Fruit fly (Drosophila melanogaster) whole organism, embryonic: ENCODE data around the gene CG7519.

Experiments
- Ada2b ChIP-seq: fragments of 200-800 bp; sonication (Bioruptor generic); IDR thresholded peaks from 2 replicates; pipeline ENCODE4 v1.3.6; 2022; ENCODE audit warnings: missing biosample characterization, missing genetic modification characterization
- B-H1 ChIP-seq: fragments of 200-800 bp; sonication (Bioruptor generic); IDR thresholded peaks from 3 replicates; pipeline ENCODE4 v1.3.6; 2022; ENCODE audit warnings: missing biosample characterization, missing genetic modification characterization
- CG10209 ChIP-seq: fragments of 200-800 bp; sonication (Bioruptor generic); optimal IDR thresholded peaks from 3 replicates; lab custom pipeline; 2017; ENCODE audit warnings: missing biosample characterization, mild to moderate bottlenecking, missing genetic modification characterization, missing genetic modification reagents
- CG10543 ChIP-seq: fragments of 200-800 bp; sonication (Bioruptor generic); optimal IDR thresholded peaks from 3 replicates; lab custom pipeline; 2017; ENCODE audit warnings: missing biosample characterization, mild to moderate bottlenecking, missing genetic modification characterization, moderate library complexity
- CG10979 ChIP-seq: fragments of 200-800 bp; sonication (Bioruptor generic); optimal IDR thresholded peaks from 2 replicates; lab custom pipeline; 2018; ENCODE audit warnings: missing biosample characterization, mild to moderate bottlenecking, missing genetic modification characterization, moderate library complexity
- CG11560 ChIP-seq: fragments of 200-800 bp; sonication (Bioruptor generic); IDR thresholded peaks from 3 replicates; pipeline ENCODE4 v1.3.6; 2022; ENCODE audit warnings: missing biosample characterization, missing genetic modification characterization
- CG12219 ChIP-seq: fragments of 200-800 bp; sonication (Bioruptor generic); optimal IDR thresholded peaks from 3 replicates; lab custom pipeline; 2018; ENCODE audit warnings: missing biosample characterization, mild to moderate bottlenecking, missing genetic modification characterization
- CG12744 ChIP-seq: fragments of 200-800 bp; sonication (Bioruptor generic); optimal IDR thresholded peaks from 2 replicates; lab custom pipeline; 2016; ENCODE audit warnings: missing biosample characterization, missing genetic modification characterization
- CG16779 ChIP-seq: fragments of 200-800 bp; sonication (Bioruptor generic); IDR thresholded peaks from 2 replicates; pipeline ENCODE4 v1.3.6; 2022; ENCODE audit warnings: missing biosample characterization, missing genetic modification characterization
- CG17328 ChIP-seq: fragments of 200-800 bp; sonication (Bioruptor generic); IDR thresholded peaks from 2 replicates; pipeline ENCODE4 v1.3.6; 2022; ENCODE audit warnings: missing biosample characterization, missing genetic modification characterization
- CG17361 ChIP-seq: fragments of 200-800 bp; sonication (Bioruptor generic); IDR thresholded peaks from 3 replicates; pipeline ENCODE4 v1.3.6; 2022; ENCODE audit warnings: missing biosample characterization, missing genetic modification characterization
- CG3065 ChIP-seq: fragments of 200-800 bp; sonication (Bioruptor generic); optimal IDR thresholded peaks from 2 replicates; lab custom pipeline; 2016; ENCODE audit warnings: missing biosample characterization, missing genetic modification characterization
- CG4360 ChIP-seq: fragments of 200-800 bp; sonication (Bioruptor generic); IDR thresholded peaks from 2 replicates; pipeline ENCODE4 v1.3.6; 2022; ENCODE audit warnings: missing biosample characterization, missing genetic modification characterization
- CG4730 ChIP-seq: fragments of 200-800 bp; sonication (Bioruptor generic); IDR thresholded peaks from 2 replicates; pipeline ENCODE4 v1.3.6; 2022; ENCODE audit warnings: missing biosample characterization, missing genetic modification characterization
- CG5953 ChIP-seq: fragments of 200-800 bp; sonication (Bioruptor generic); IDR thresholded peaks from 2 replicates; pipeline ENCODE4 v1.3.6; 2022; ENCODE audit warnings: missing biosample characterization, missing genetic modification characterization
- CG7987 ChIP-seq: fragments of 200-800 bp; sonication (Bioruptor generic); optimal IDR thresholded peaks from 2 replicates; lab custom pipeline; 2018; ENCODE audit warnings: missing biosample characterization, mild to moderate bottlenecking, missing genetic modification characterization, moderate library complexity
- CG8765 ChIP-seq: fragments of 200-800 bp; sonication (Bioruptor generic); IDR thresholded peaks from 2 replicates; pipeline ENCODE4 v1.3.6; 2022; ENCODE audit warnings: missing biosample characterization, missing genetic modification characterization
- CG9932 ChIP-seq: fragments of 200-800 bp; sonication (Bioruptor generic); IDR thresholded peaks from 2 replicates; pipeline ENCODE4 v1.3.6; 2022; ENCODE audit warnings: missing biosample characterization, missing genetic modification characterization
- Deaf1 ChIP-seq: fragments of 200-800 bp; optimal IDR thresholded peaks from 3 replicates; lab custom pipeline; 2019; ENCODE audit warnings: missing biosample characterization, mild to moderate bottlenecking, missing genetic modification characterization, moderate library complexity
- Doc2 ChIP-seq: fragments of 200-800 bp; sonication (Bioruptor generic); IDR thresholded peaks from 2 replicates; pipeline ENCODE4 v1.3.6; 2022; ENCODE audit warnings: missing biosample characterization, missing genetic modification characterization
- Drgx ChIP-seq: fragments of 200-800 bp; sonication (Bioruptor generic); IDR thresholded peaks from 2 replicates; pipeline ENCODE4 v1.3.6; 2022; ENCODE audit warnings: missing biosample characterization, missing genetic modification characterization
- Fer3 ChIP-seq: fragments of 200-800 bp; sonication (Bioruptor generic); optimal IDR thresholded peaks from 2 replicates; lab custom pipeline; 2018; ENCODE audit warnings: missing biosample characterization, mild to moderate bottlenecking, missing genetic modification characterization, moderate library complexity
- Hmx ChIP-seq: fragments of 200-800 bp; sonication (Bioruptor generic); optimal IDR thresholded peaks from 2 replicates; lab custom pipeline; 2016; ENCODE audit warnings: missing biosample characterization, missing genetic modification characterization
- Hr3 ChIP-seq: fragments of 200-800 bp; sonication (Bioruptor generic); optimal IDR thresholded peaks from 3 replicates; lab custom pipeline; 2016; ENCODE audit warnings: missing biosample characterization, missing genetic modification characterization
- Hr51 ChIP-seq, 2 experiments: fragments of 200-800 bp; sonication (Bioruptor generic); optimal IDR thresholded peaks; 2 replicates in 1 of 2; 3 replicates in 1 of 2; lab custom pipeline; 2016 to 2018; ENCODE audit warnings: missing biosample characterization in 2 of 2, missing genetic modification characterization in 2 of 2, mild to moderate bottlenecking in 1 of 2, moderate library complexity in 1 of 2
- Lhr ChIP-seq: fragments of 200-800 bp; sonication (Bioruptor generic); optimal IDR thresholded peaks from 3 replicates; lab custom pipeline; 2017; ENCODE audit warnings: mild to moderate bottlenecking, missing biosample characterization, missing genetic modification reagents, missing genetic modification characterization
- Myb ChIP-seq: fragments of 200-800 bp; sonication (Bioruptor generic); optimal IDR thresholded peaks from 2 replicates; lab custom pipeline; 2016; ENCODE audit warnings: missing biosample characterization, missing genetic modification characterization
- ap ChIP-seq: fragments of 200-800 bp; sonication (Bioruptor generic); IDR thresholded peaks from 2 replicates; pipeline ENCODE4 v1.3.6; 2022; ENCODE audit warnings: missing biosample characterization, missing genetic modification characterization
- az2 ChIP-seq: fragments of 200-800 bp; sonication (Bioruptor generic); optimal IDR thresholded peaks from 3 replicates; lab custom pipeline; 2016; ENCODE audit warnings: missing biosample characterization, missing genetic modification characterization
- dan ChIP-seq: fragments of 200-800 bp; sonication (Bioruptor generic); IDR thresholded peaks from 2 replicates; pipeline ENCODE4 v1.3.6; 2022; ENCODE audit warnings: missing biosample characterization, missing genetic modification characterization
- dmrt99B ChIP-seq: fragments of 200-800 bp; sonication (Bioruptor generic); optimal IDR thresholded peaks from 2 replicates; lab custom pipeline; 2018; ENCODE audit warnings: missing biosample characterization, mild to moderate bottlenecking, missing genetic modification characterization, moderate library complexity
- gro ChIP-seq: fragments of 200-800 bp; sonication (Bioruptor generic); optimal IDR thresholded peaks from 2 replicates; lab custom pipeline; 2016; ENCODE audit warnings: missing biosample characterization, missing genetic modification characterization
- gsb ChIP-seq: fragments of 200-800 bp; sonication (Bioruptor generic); IDR thresholded peaks from 2 replicates; pipeline ENCODE4 v1.3.6; 2022; ENCODE audit warnings: missing biosample characterization, missing genetic modification characterization
- jigr1 ChIP-seq: fragments of 200-800 bp; sonication (Bioruptor generic); IDR thresholded peaks from 3 replicates; pipeline ENCODE4 v1.3.6; 2022; ENCODE audit warnings: missing biosample characterization, missing genetic modification characterization
- ken ChIP-seq: fragments of 200-800 bp; sonication (Bioruptor generic); IDR thresholded peaks from 3 replicates; pipeline ENCODE4 v1.3.6; 2022; ENCODE audit warnings: missing biosample characterization, missing genetic modification characterization
- mld ChIP-seq: fragments of 200-800 bp; sonication (Bioruptor generic); IDR thresholded peaks from 3 replicates; pipeline ENCODE4 v1.3.6; 2022; ENCODE audit warnings: missing biosample characterization, missing genetic modification characterization; ENCODE audit not compliant: partially characterized antibody
- nom ChIP-seq: fragments of 200-800 bp; sonication (Bioruptor generic); optimal IDR thresholded peaks from 2 replicates; lab custom pipeline; 2017; ENCODE audit warnings: missing biosample characterization, missing genetic modification characterization, mild to moderate bottlenecking, moderate library complexity, missing genetic modification reagents
- pita ChIP-seq: fragments of 200-800 bp; sonication (Bioruptor generic); optimal IDR thresholded peaks from 2 replicates; lab custom pipeline; 2017; ENCODE audit warnings: missing biosample characterization, mild to moderate bottlenecking, missing genetic modification characterization
- psq ChIP-seq: fragments of 200-800 bp; sonication (Bioruptor generic); optimal IDR thresholded peaks from 2 replicates; lab custom pipeline; 2017; ENCODE audit warnings: missing biosample characterization, missing genetic modification characterization
- salm ChIP-seq: fragments of 200-800 bp; sonication (Bioruptor generic); optimal IDR thresholded peaks from 2 replicates; lab custom pipeline; 2018; ENCODE audit warnings: missing biosample characterization, mild to moderate bottlenecking, missing genetic modification characterization
- stc ChIP-seq: fragments of 200-800 bp; sonication (Bioruptor generic); IDR thresholded peaks from 2 replicates; pipeline ENCODE4 v1.3.6; 2022; ENCODE audit warnings: missing biosample characterization, missing genetic modification characterization
- tna ChIP-seq: fragments of 200-800 bp; sonication (Bioruptor generic); IDR thresholded peaks from 2 replicates; pipeline ENCODE4 v1.3.6; 2022; ENCODE audit warnings: missing biosample characterization, missing genetic modification characterization; ENCODE audit not compliant: partially characterized antibody
- toy ChIP-seq: fragments of 200-800 bp; sonication (Bioruptor generic); IDR thresholded peaks from 2 replicates; pipeline ENCODE4 v1.3.6; 2022; ENCODE audit warnings: missing biosample characterization, missing genetic modification characterization
- ttk ChIP-seq: fragments of 200-800 bp; sonication (Bioruptor generic); IDR thresholded peaks from 2 replicates; pipeline ENCODE4 v2.1.2; 2022; ENCODE audit warnings: missing biosample characterization, missing genetic modification characterization

CG7519 gene

dm6 chr3L:21536857-21537256 lies 44.0 kb downstream of the CG7519 start, which contains the start of gene Rpn10 (continued):
- no peak for TF ChIP-seq Deaf1 (tag; lab: Kevin White, UChicago)
- no peak for TF ChIP-seq CG16779
- TF ChIP-seq mld (GFP tag; lab: Robert Waterston, UW): peak; percentile 93
- TF ChIP-seq gsb (GFP tag; lab: Robert Waterston, UW): no peak
- peak; percentile 8 for TF ChIP-seq CG10979
- no peak for TF ChIP-seq CG10543
- TF ChIP-seq salm (tag; lab: Kevin White, UChicago): no peak
- no peak for TF ChIP-seq CG10209 (GFP tag; lab: Kevin White, UChicago)
- TF ChIP-seq tna: peak; percentile 94
- TF ChIP-seq B-H1 (GFP tag; lab: Robert Waterston, UW): no peak
- TF ChIP-seq CG9932 (GFP tag; lab: Robert Waterston, UW): no peak
- TF ChIP-seq dan (GFP tag; lab: Robert Waterston, UW): no peak
- TF ChIP-seq Doc2 (GFP tag; lab: Robert Waterston, UW): no peak
- TF ChIP-seq psq (GFP tag; lab: Kevin White, UChicago): no peak
- no peak for TF ChIP-seq pita
- TF ChIP-seq Lhr (GFP tag; lab: Kevin White, UChicago): peak; percentile 73
- peak; percentile 2 for TF ChIP-seq Fer3 (tag; lab: Kevin White, UChicago)
- no peak for TF ChIP-seq dmrt99B (tag; lab: Kevin White, UChicago)
- TF ChIP-seq Myb (GFP tag; lab: Kevin White, UChicago): peak; percentile 82
- peak; percentile 47; the same call in 1 of the 3 replicates for TF ChIP-seq CG17361 (GFP tag; lab: Robert Waterston, UW)
- TF ChIP-seq Hr51 (GFP tag; optimal IDR thresholded peaks at IDR 0.05; lab: Kevin White, UChicago): no peak
- no peak for TF ChIP-seq CG12744 (GFP tag; lab: Kevin White, UChicago)
- TF ChIP-seq Drgx (GFP tag; lab: Robert Waterston, UW): no peak
- no peak for TF ChIP-seq CG3065
- no peak for TF ChIP-seq Ada2b (GFP tag; lab: Robert Waterston, UW)
- TF ChIP-seq nom (GFP tag; lab: Kevin White, UChicago): peak; percentile 8
- TF ChIP-seq gro (GFP tag; lab: Kevin White, UChicago): peak; percentile 69
- no peak for TF ChIP-seq stc (GFP tag; lab: Robert Waterston, UW)
- no peak for TF ChIP-seq jigr1 (GFP tag; lab: Robert Waterston, UW)
- TF ChIP-seq CG5953 (GFP tag; lab: Robert Waterston, UW): no peak
- TF ChIP-seq Hmx (GFP tag; lab: Kevin White, UChicago): no peak
- no peak for TF ChIP-seq CG11560 (tag; lab: Robert Waterston, UW)
- TF ChIP-seq toy: no peak
- TF ChIP-seq az2: peak; percentile 6
- TF ChIP-seq ken (GFP tag; lab: Robert Waterston, UW): no peak
- TF ChIP-seq ap (GFP tag; lab: Robert Waterston, UW): no peak
- TF ChIP-seq CG12219 (GFP tag; lab: Kevin White, UChicago): no peak
- peak; percentile 2 for TF ChIP-seq CG7987 (GFP tag; lab: Kevin White, UChicago)
- no peak for TF ChIP-seq CG4730 (GFP tag; lab: Robert Waterston, UW)
- no peak for TF ChIP-seq CG4360
- TF ChIP-seq CG17328: no peak
- no peak for TF ChIP-seq CG8765 (GFP tag; lab: Robert Waterston, UW)
- no peak for TF ChIP-seq Hr3 (GFP tag; lab: Kevin White, UChicago)
- TF ChIP-seq ttk (GFP tag; lab: Robert Waterston, UW): no peak
